Fruit fly (Drosophila melanogaster): ENCODE data around the gene CG42537.

The CG42537 gene

dm6 chr3R:6368100-6368499, 9.5 kb upstream of the CG42537 start, which contains the start of gene CG42724 (continued):
- TF ChIP-seq dati (GFP tag; IDR thresholded peaks at IDR 0.05), result no peak
- peak; percentile 64 for TF ChIP-seq YL-1 (GFP tag; optimal IDR thresholded peaks at IDR 0.05)
- TF ChIP-seq CG15011 (GFP tag; optimal IDR thresholded peaks at IDR 0.05), result no peak
- no peak for TF ChIP-seq CG12769 (tag; optimal IDR thresholded peaks at IDR 0.05)
- no peak for TF ChIP-seq bigmax (GFP tag; optimal IDR thresholded peaks at IDR 0.05)
- TF ChIP-seq CG17359 (tag; optimal IDR thresholded peaks at IDR 0.05), result no peak
- peak; percentile 89 for TF ChIP-seq CG4617 (GFP tag; optimal IDR thresholded peaks at IDR 0.05; ENCODE audit: borderline replicate concordance)
- TF ChIP-seq en (GFP tag; optimal IDR thresholded peaks at IDR 0.05), result peak; percentile 44
- peak; percentile 79 for TF ChIP-seq her (GFP tag; optimal IDR thresholded peaks at IDR 0.05)
- 0 out of 2 replicates have a peak, but pooled peaks have one; percentile 43 for TF ChIP-seq CG9215 (GFP tag; IDR thresholded peaks at IDR 0.05)
- TF ChIP-seq ttk (GFP tag; IDR thresholded peaks at IDR 0.05), result peak; percentile 39; the same call in 1 of the 2 replicates
- peak; percentile 18; the same call in 1 of the 2 replicates for TF ChIP-seq CG14667 (GFP tag; IDR thresholded peaks at IDR 0.05)
- TF ChIP-seq Fer3 (tag; optimal IDR thresholded peaks at IDR 0.05), result no peak
- TF ChIP-seq Ptx1 (GFP tag; IDR thresholded peaks at IDR 0.05), result peak; percentile 74
- TF ChIP-seq ssp (GFP tag; IDR thresholded peaks at IDR 0.05), result peak; percentile 33
- TF ChIP-seq CG2202 (tag; optimal IDR thresholded peaks at IDR 0.05), result no peak
- TF ChIP-seq Max (GFP tag; optimal IDR thresholded peaks at IDR 0.05), result peak; percentile 11
- peak; percentile 60 for TF ChIP-seq CG3163 (GFP tag; optimal IDR thresholded peaks at IDR 0.05)
- TF ChIP-seq Dip3 (GFP tag; optimal IDR thresholded peaks at IDR 0.05), result peak; percentile 72
- TF ChIP-seq NC2α (GFP tag; optimal IDR thresholded peaks at IDR 0.05), result peak; percentile 45
- peak; percentile 74 for TF ChIP-seq pho (GFP tag; optimal IDR thresholded peaks at IDR 0.05)
- TF ChIP-seq CG18764 (GFP tag; optimal IDR thresholded peaks at IDR 0.05), result peak; percentile 6
- peak; percentile 15; the same call in 1 of the 3 replicates for TF ChIP-seq B-H1 (GFP tag; IDR thresholded peaks at IDR 0.05)
- TF ChIP-seq sens (GFP tag), result peak; percentile 96
- TF ChIP-seq pzg (GFP tag; optimal IDR thresholded peaks at IDR 0.05), result peak; percentile 86
- TF ChIP-seq CG9609 (GFP tag; optimal IDR thresholded peaks at IDR 0.05), result peak; percentile 68
- TF ChIP-seq amos (GFP tag; IDR thresholded peaks at IDR 0.05; ENCODE audit: partially characterized antibody), result peak; percentile 48; the same call in 1 of the 2 replicates
- TF ChIP-seq gsb-n (tag; optimal IDR thresholded peaks at IDR 0.05), result peak; percentile 6
- TF ChIP-seq Med (GFP tag), result peak; percentile 96
- peak; percentile 8; the same call in 1 of the 2 replicates for TF ChIP-seq CG13287 (GFP tag; IDR thresholded peaks at IDR 0.05; ENCODE audit: partially characterized antibody)
- TF ChIP-seq Hr3 (GFP tag; optimal IDR thresholded peaks at IDR 0.05), result peak; percentile 47
- peak; percentile 55 for TF ChIP-seq Dad (GFP tag; optimal IDR thresholded peaks at IDR 0.05)
- TF ChIP-seq Myb (GFP tag; optimal IDR thresholded peaks at IDR 0.05), result peak; percentile 66
- TF ChIP-seq D19A (tag; optimal IDR thresholded peaks at IDR 0.05), result no peak
- TF ChIP-seq CG5953 (GFP tag; IDR thresholded peaks at IDR 0.05), result no peak
- no peak for TF ChIP-seq BtbVII (GFP tag; optimal IDR thresholded peaks at IDR 0.05)
- TF ChIP-seq shn (GFP tag; optimal IDR thresholded peaks at IDR 0.05), result peak; percentile 68
- TF ChIP-seq gcm2 (GFP tag; optimal IDR thresholded peaks at IDR 0.05), result peak; percentile 32
- TF ChIP-seq Atf-2 (GFP tag; optimal IDR thresholded peaks at IDR 0.05), result peak; percentile 30
- peak; percentile 46 for TF ChIP-seq crc (GFP tag; optimal IDR thresholded peaks at IDR 0.05)
- TF ChIP-seq Atf6 (GFP tag; IDR thresholded peaks at IDR 0.05), result peak; percentile 36; the same call in 1 of the 2 replicates
- TF ChIP-seq H2.0 (GFP tag; IDR thresholded peaks at IDR 0.05), result peak; percentile 63
- TF ChIP-seq Doc2 (GFP tag; IDR thresholded peaks at IDR 0.05), result no peak
- TF ChIP-seq CG4730 (GFP tag; IDR thresholded peaks at IDR 0.05), result peak; percentile 36; the same call in 1 of the 2 replicates
- no peak for TF ChIP-seq Kr (GFP tag; optimal IDR thresholded peaks at IDR 0.05)
- TF ChIP-seq C15 (GFP tag; IDR thresholded peaks at IDR 0.05), result 0 out of 3 replicates have a peak, but pooled peaks have one; percentile 9
- TF ChIP-seq NFAT (GFP tag; IDR thresholded peaks at IDR 0.05), result peak; percentile 57; the same call in 1 of the 2 replicates
- TF ChIP-seq nmo (GFP tag; optimal IDR thresholded peaks at IDR 0.05), result peak; percentile 64
- TF ChIP-seq CG10366 (GFP tag; IDR thresholded peaks at IDR 0.05), result peak; percentile 29; the same call in 1 of the 2 replicates
- TF ChIP-seq CG4360 (GFP tag; IDR thresholded peaks at IDR 0.05), result no peak
- peak; percentile 67 for TF ChIP-seq sisA (GFP tag; IDR thresholded peaks at IDR 0.05)
- peak; percentile 44; the same call in 1 of the 2 replicates for TF ChIP-seq stc (GFP tag; IDR thresholded peaks at IDR 0.05)

Data from whole organism, embryonic.